Fruit fly (Drosophila melanogaster) whole organism, embryonic: ENCODE measurements around the gene Dbp73D.

Source experiments
- Bgb ChIP-seq: fragments of 200-800 bp; sonication (Bioruptor generic); IDR thresholded peaks from 2 replicates; pipeline ENCODE4 v1.3.6; 2022; ENCODE audit warnings: missing biosample characterization, missing genetic modification characterization; ENCODE audit not compliant: partially characterized antibody
- BtbVII ChIP-seq: fragments of 200-800 bp; sonication (Bioruptor generic); optimal IDR thresholded peaks from 3 replicates; lab custom pipeline; 2017; ENCODE audit warnings: missing biosample characterization, mild to moderate bottlenecking, missing genetic modification characterization
- CG10147 ChIP-seq: fragments of 200-800 bp; sonication (Bioruptor generic); optimal IDR thresholded peaks from 2 replicates; lab custom pipeline; 2019; ENCODE audit warnings: missing biosample characterization, mild to moderate bottlenecking, missing genetic modification characterization, moderate library complexity
- CG10959 ChIP-seq: fragments of 200-800 bp; sonication (Bioruptor generic); IDR thresholded peaks from 2 replicates; pipeline ENCODE4 v1.3.6; 2022; ENCODE audit warnings: missing biosample characterization, missing genetic modification characterization
- CG14667 ChIP-seq: fragments of 200-800 bp; sonication (Bioruptor generic); IDR thresholded peaks from 2 replicates; pipeline ENCODE4 v1.3.6; 2022; ENCODE audit warnings: missing biosample characterization, missing genetic modification characterization
- CG14710 ChIP-seq: fragments of 200-800 bp; sonication (Bioruptor generic); optimal IDR thresholded peaks from 3 replicates; lab custom pipeline; 2019; ENCODE audit warnings: missing biosample characterization, mild to moderate bottlenecking, missing genetic modification characterization, moderate library complexity
- CG14860 ChIP-seq: fragments of 200-800 bp; sonication (Bioruptor generic); IDR thresholded peaks from 3 replicates; pipeline ENCODE4 v1.3.6; 2022; ENCODE audit warnings: missing biosample characterization, missing genetic modification characterization; ENCODE audit not compliant: partially characterized antibody
- CG15601 ChIP-seq: fragments of 200-800 bp; sonication (Bioruptor generic); optimal IDR thresholded peaks from 3 replicates; lab custom pipeline; 2019; ENCODE audit warnings: missing biosample characterization, mild to moderate bottlenecking, missing genetic modification characterization, moderate library complexity
- CG17186 ChIP-seq: fragments of 200-800 bp; sonication (Bioruptor generic); optimal IDR thresholded peaks from 3 replicates; lab custom pipeline; 2017; ENCODE audit warnings: missing biosample characterization, missing genetic modification reagents, missing genetic modification characterization
- CG17359 ChIP-seq: fragments of 200-800 bp; sonication (Bioruptor generic); optimal IDR thresholded peaks from 3 replicates; lab custom pipeline; 2018; ENCODE audit warnings: missing biosample characterization, mild to moderate bottlenecking, missing genetic modification characterization, moderate library complexity
- CG17568 ChIP-seq: fragments of 200-800 bp; sonication (Bioruptor generic); optimal IDR thresholded peaks from 2 replicates; lab custom pipeline; 2018; ENCODE audit warnings: missing biosample characterization, mild to moderate bottlenecking, missing genetic modification characterization, moderate library complexity
- CG31441 ChIP-seq: fragments of 200-800 bp; sonication (Bioruptor generic); IDR thresholded peaks from 2 replicates; pipeline ENCODE4 v1.3.6; 2022; ENCODE audit warnings: missing biosample characterization, missing genetic modification characterization
- CG5245 ChIP-seq: fragments of 200-800 bp; sonication (Bioruptor generic); optimal IDR thresholded peaks from 3 replicates; lab custom pipeline; 2016; ENCODE audit warnings: missing biosample characterization, missing genetic modification characterization
- CG8089 ChIP-seq: fragments of 200-800 bp; sonication (Bioruptor generic); optimal IDR thresholded peaks from 3 replicates; lab custom pipeline; 2016; ENCODE audit warnings: missing biosample characterization, missing genetic modification characterization
- CG8281 ChIP-seq: fragments of 200-800 bp; sonication (Bioruptor generic); optimal IDR thresholded peaks from 2 replicates; lab custom pipeline; 2018; ENCODE audit warnings: missing biosample characterization, mild to moderate bottlenecking, missing genetic modification characterization, moderate library complexity
- CG8290 ChIP-seq, 3 experiments: fragments of 200-800 bp; sonication (Bioruptor generic); optimal IDR thresholded peaks; 2 replicates each; lab custom pipeline; 2016 to 2019; ENCODE audit warnings: missing biosample characterization in 3 of 3, missing genetic modification characterization in 3 of 3, mild to moderate bottlenecking in 2 of 3, moderate library complexity in 1 of 3
- CG9727 ChIP-seq: fragments of 200-800 bp; sonication (Bioruptor generic); optimal IDR thresholded peaks from 3 replicates; lab custom pipeline; 2017; ENCODE audit warnings: missing biosample characterization, mild to moderate bottlenecking, missing genetic modification characterization
- CkIIα-i1 ChIP-seq: fragments of 200-800 bp; sonication (Bioruptor generic); IDR thresholded peaks from 2 replicates; pipeline ENCODE4 v1.3.6; 2022; ENCODE audit warnings: missing biosample characterization, missing genetic modification characterization
- E2f1 ChIP-seq: fragments of 200-800 bp; sonication (Bioruptor generic); IDR thresholded peaks from 2 replicates; pipeline ENCODE4 v1.3.6; 2022; ENCODE audit warnings: missing biosample characterization, missing genetic modification characterization
- Ets97D ChIP-seq: fragments of 200-800 bp; sonication (Bioruptor generic); optimal IDR thresholded peaks from 3 replicates; lab custom pipeline; 2016; ENCODE audit warnings: missing biosample characterization, missing genetic modification characterization
- Fer3 ChIP-seq: fragments of 200-800 bp; sonication (Bioruptor generic); optimal IDR thresholded peaks from 2 replicates; lab custom pipeline; 2018; ENCODE audit warnings: missing biosample characterization, mild to moderate bottlenecking, missing genetic modification characterization, moderate library complexity
- Jarid2 ChIP-seq: fragments of 200-800 bp; sonication (Bioruptor generic); optimal IDR thresholded peaks from 3 replicates; lab custom pipeline; 2017; ENCODE audit warnings: mild to moderate bottlenecking, missing biosample characterization, missing genetic modification reagents, missing genetic modification characterization
- Kr ChIP-seq: fragments of 200-800 bp; sonication (Bioruptor generic); optimal IDR thresholded peaks from 2 replicates; lab custom pipeline; 2017; ENCODE audit warnings: missing biosample characterization, mild to moderate bottlenecking, missing genetic modification characterization
- MTF-1 ChIP-seq: fragments of 200-800 bp; sonication (Bioruptor generic); optimal IDR thresholded peaks from 2 replicates; lab custom pipeline; 2018; ENCODE audit warnings: missing biosample characterization, mild to moderate bottlenecking, missing genetic modification characterization, borderline replicate concordance
- Meics ChIP-seq: fragments of 200-800 bp; sonication (Bioruptor generic); optimal IDR thresholded peaks from 2 replicates; lab custom pipeline; 2017; ENCODE audit warnings: missing biosample characterization, mild to moderate bottlenecking, missing genetic modification characterization
- NFAT ChIP-seq: fragments of 200-800 bp; sonication (Bioruptor generic); IDR thresholded peaks from 2 replicates; pipeline ENCODE4 v1.3.6; 2022; ENCODE audit warnings: missing biosample characterization, missing genetic modification characterization
- TFAM ChIP-seq: fragments of 200-800 bp; sonication (Bioruptor generic); optimal IDR thresholded peaks from 2 replicates; lab custom pipeline; 2017; ENCODE audit warnings: missing biosample characterization, missing genetic modification characterization, inconsistent platforms
- ap ChIP-seq: fragments of 200-800 bp; sonication (Bioruptor generic); IDR thresholded peaks from 2 replicates; pipeline ENCODE4 v1.3.6; 2022; ENCODE audit warnings: missing biosample characterization, missing genetic modification characterization
- chm ChIP-seq: fragments of 200-800 bp; sonication (Bioruptor generic); IDR thresholded peaks from 2 replicates; pipeline ENCODE4 v1.3.6; 2022; ENCODE audit warnings: missing biosample characterization, missing genetic modification characterization
- dimm ChIP-seq: fragments of 200-800 bp; sonication (Bioruptor generic); IDR thresholded peaks from 2 replicates; pipeline ENCODE4 v1.3.6; 2022; ENCODE audit warnings: missing biosample characterization, missing genetic modification characterization
- exex ChIP-seq: fragments of 200-800 bp; sonication (Bioruptor generic); optimal IDR thresholded peaks from 4 replicates; lab custom pipeline; 2018; ENCODE audit warnings: missing biosample characterization, mild to moderate bottlenecking, missing genetic modification characterization, moderate library complexity
- fu2 ChIP-seq: fragments of 200-800 bp; sonication (Bioruptor generic); optimal IDR thresholded peaks from 2 replicates; lab custom pipeline; 2016; ENCODE audit warnings: missing biosample characterization, missing genetic modification characterization
- gce ChIP-seq: fragments of 200-800 bp; sonication (Bioruptor generic); IDR thresholded peaks from 3 replicates; pipeline ENCODE4 v1.3.6; 2022; ENCODE audit warnings: missing biosample characterization, missing genetic modification characterization
- grn ChIP-seq: fragments of 200-800 bp; sonication (Bioruptor generic); optimal IDR thresholded peaks from 3 replicates; lab custom pipeline; 2017; ENCODE audit warnings: missing biosample characterization, missing genetic modification characterization
- gro ChIP-seq: fragments of 200-800 bp; sonication (Bioruptor generic); optimal IDR thresholded peaks from 2 replicates; lab custom pipeline; 2016; ENCODE audit warnings: missing biosample characterization, missing genetic modification characterization
- her ChIP-seq: fragments of 200-800 bp; sonication (Bioruptor generic); optimal IDR thresholded peaks from 2 replicates; lab custom pipeline; 2016; ENCODE audit warnings: missing biosample characterization, missing genetic modification characterization
- ken ChIP-seq: fragments of 200-800 bp; sonication (Bioruptor generic); IDR thresholded peaks from 3 replicates; pipeline ENCODE4 v1.3.6; 2022; ENCODE audit warnings: missing biosample characterization, missing genetic modification characterization
- knrl ChIP-seq: fragments of 200-800 bp; sonication (Bioruptor generic); IDR thresholded peaks from 3 replicates; pipeline ENCODE4 v1.3.6; 2022; ENCODE audit warnings: missing biosample characterization, missing genetic modification characterization; ENCODE audit not compliant: partially characterized antibody
- maf-S ChIP-seq: fragments of 200-800 bp; sonication (Bioruptor generic); optimal IDR thresholded peaks from 2 replicates; lab custom pipeline; 2016; ENCODE audit warnings: missing biosample characterization, missing genetic modification characterization
- pho ChIP-seq: fragments of 200-800 bp; sonication (Bioruptor generic); optimal IDR thresholded peaks from 2 replicates; lab custom pipeline; 2016; ENCODE audit warnings: missing biosample characterization, missing genetic modification characterization
- phol ChIP-seq: fragments of 200-800 bp; sonication (Bioruptor generic); optimal IDR thresholded peaks from 3 replicates; lab custom pipeline; 2018; ENCODE audit warnings: missing biosample characterization, mild to moderate bottlenecking, missing genetic modification characterization, moderate library complexity
- ranshi ChIP-seq: fragments of 200-800 bp; sonication (Bioruptor generic); IDR thresholded peaks from 2 replicates; pipeline ENCODE4 v1.3.6; 2022; ENCODE audit warnings: missing biosample characterization, missing genetic modification characterization
- schlank ChIP-seq: fragments of 200-800 bp; sonication (Bioruptor generic); optimal IDR thresholded peaks from 2 replicates; lab custom pipeline; 2018; ENCODE audit warnings: missing biosample characterization, mild to moderate bottlenecking, missing genetic modification characterization
- sens-2 ChIP-seq: fragments of 200-800 bp; sonication (Bioruptor generic); IDR thresholded peaks from 2 replicates; pipeline ENCODE4 v1.3.6; 2022; ENCODE audit warnings: missing biosample characterization, missing genetic modification characterization
- toy ChIP-seq: fragments of 200-800 bp; sonication (Bioruptor generic); IDR thresholded peaks from 2 replicates; pipeline ENCODE4 v1.3.6; 2022; ENCODE audit warnings: missing biosample characterization, missing genetic modification characterization
- trem ChIP-seq: fragments of 200-800 bp; optimal IDR thresholded peaks from 3 replicates; lab custom pipeline; 2019; ENCODE audit warnings: missing biosample characterization, mild to moderate bottlenecking, missing genetic modification characterization, moderate library complexity
- unpg ChIP-seq: fragments of 200-800 bp; sonication (Bioruptor generic); optimal IDR thresholded peaks from 3 replicates; lab custom pipeline; 2018; ENCODE audit warnings: missing biosample characterization, mild to moderate bottlenecking, missing genetic modification characterization, moderate library complexity
- wek ChIP-seq: fragments of 200-800 bp; sonication (Bioruptor generic); optimal IDR thresholded peaks from 3 replicates; lab custom pipeline; 2018; ENCODE audit warnings: missing biosample characterization, mild to moderate bottlenecking, missing genetic modification characterization, moderate library complexity

Gene Dbp73D

DNA sequence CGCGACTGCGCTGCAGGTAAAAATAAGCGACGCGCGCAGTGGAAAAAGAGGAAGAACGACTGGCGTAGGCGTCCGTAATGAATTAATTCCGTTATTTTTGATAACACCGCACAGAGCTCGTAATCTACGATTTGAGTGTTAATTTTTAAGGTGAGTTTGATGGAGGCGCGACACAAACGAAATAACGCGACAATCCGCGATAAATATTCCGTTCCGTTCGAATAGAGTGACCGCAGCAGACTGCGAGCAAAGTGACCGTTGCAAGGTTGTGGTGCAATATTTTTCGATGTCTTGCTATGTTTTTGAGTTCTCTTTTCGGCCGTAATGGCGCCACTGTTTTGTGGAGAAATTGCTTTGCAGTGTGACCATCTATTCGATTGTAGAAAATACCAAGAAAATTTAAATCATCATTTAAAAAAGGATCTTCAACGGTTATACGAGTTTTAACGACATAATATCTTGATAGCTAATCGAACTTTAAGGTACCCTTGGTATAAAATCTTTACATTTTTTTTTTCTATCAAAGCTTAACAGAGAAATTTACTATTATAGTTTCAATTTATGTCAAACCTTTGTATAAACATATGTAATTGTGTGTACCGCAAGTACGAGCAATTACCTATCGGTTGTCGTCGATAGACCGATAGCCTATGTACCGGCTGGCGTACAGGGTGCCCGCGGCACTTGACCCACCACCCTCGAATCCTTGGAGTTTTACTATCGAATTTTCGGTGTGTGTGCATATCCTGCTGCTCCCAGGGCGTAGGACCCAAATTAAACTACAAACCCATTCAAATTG is 19.0 kb downstream of the Dbp73D start, which contains the start of the genes CG43954, Lasp and Dab (continued):
- peak; percentile 32 for TF ChIP-seq unpg (GFP tag; lab: Kevin White, UChicago)
- peak; percentile 98 for TF ChIP-seq her (GFP tag; lab: Kevin White, UChicago)
- no peak for TF ChIP-seq TFAM
- TF ChIP-seq phol (tag; lab: Kevin White, UChicago) = peak; percentile 35
- no peak for TF ChIP-seq fu2
- TF ChIP-seq CG8290 (GFP tag; optimal IDR thresholded peaks at IDR 0.05; lab: Kevin White, UChicago) = peak; percentile 42
- TF ChIP-seq CG8290 (tag; optimal IDR thresholded peaks at IDR 0.05; lab: Kevin White, UChicago) = peak in 1 of 2 experiments; percentile 91
- peak; percentile 60 for TF ChIP-seq wek
- peak; percentile 2 for TF ChIP-seq Fer3 (tag; lab: Kevin White, UChicago)
- TF ChIP-seq exex (tag; lab: Kevin White, UChicago) = peak; percentile 51
- peak; percentile 85 for TF ChIP-seq MTF-1 (GFP tag; lab: Kevin White, UChicago)
- TF ChIP-seq CG31441 (GFP tag; lab: Robert Waterston, UW) = peak; percentile 49; the same call in 1 of the 2 replicates
- peak; percentile 56 for TF ChIP-seq gro (GFP tag; lab: Kevin White, UChicago)
- no peak; the same call in 2 of the 3 replicates for TF ChIP-seq CG14860
- peak; percentile 52 for TF ChIP-seq BtbVII
- TF ChIP-seq CG17359 (tag; lab: Kevin White, UChicago) = peak; percentile 22
- no peak for TF ChIP-seq CG5245 (GFP tag; lab: Kevin White, UChicago)
- peak; percentile 68 for TF ChIP-seq Bgb (GFP tag; lab: Robert Waterston, UW)
- TF ChIP-seq dimm (GFP tag; lab: Robert Waterston, UW) = no peak
- TF ChIP-seq Ets97D (GFP tag; lab: Kevin White, UChicago) = peak; percentile 82
- peak; percentile 82 for TF ChIP-seq NFAT (GFP tag; lab: Robert Waterston, UW)
- TF ChIP-seq CG10959 (GFP tag; lab: Robert Waterston, UW) = no peak
- TF ChIP-seq ken (GFP tag; lab: Robert Waterston, UW) = peak; percentile 54; the same call in 2 of the 3 replicates
- no peak for TF ChIP-seq CkIIα-i1 (GFP tag; lab: Robert Waterston, UW)
- TF ChIP-seq CG17186 (GFP tag; lab: Kevin White, UChicago) = peak; percentile 59
- no peak for TF ChIP-seq CG14667 (GFP tag; lab: Robert Waterston, UW)
- peak; percentile 38 for TF ChIP-seq CG9727 (GFP tag; lab: Kevin White, UChicago)
- no peak for TF ChIP-seq ranshi (GFP tag; lab: Robert Waterston, UW)
- TF ChIP-seq pho (GFP tag; lab: Kevin White, UChicago) = no peak
- peak; percentile 66 for TF ChIP-seq CG14710
- TF ChIP-seq E2f1 (GFP tag; lab: Robert Waterston, UW) = no peak
- TF ChIP-seq trem (tag; lab: Kevin White, UChicago) = peak; percentile 42
- no peak for TF ChIP-seq maf-S (GFP tag; lab: Kevin White, UChicago)
- TF ChIP-seq grn = peak; percentile 32
- no peak for TF ChIP-seq CG8281
- TF ChIP-seq CG8089 (GFP tag; lab: Kevin White, UChicago) = peak; percentile 25
- peak; percentile 84 for TF ChIP-seq chm (GFP tag; lab: Robert Waterston, UW)
- TF ChIP-seq gce (GFP tag; lab: Robert Waterston, UW) = 0 out of 3 replicates have a peak, but pooled peaks have one; percentile 36
- peak; percentile 93 for TF ChIP-seq Jarid2 (GFP tag; lab: Kevin White, UChicago)
- TF ChIP-seq Kr (GFP tag; lab: Kevin White, UChicago) = no peak
- TF ChIP-seq ap (GFP tag; lab: Robert Waterston, UW) = 0 out of 2 replicates have a peak, but pooled peaks have one; percentile 13
- TF ChIP-seq Meics (GFP tag; lab: Kevin White, UChicago) = peak; percentile 35
- no peak for TF ChIP-seq schlank (tag; lab: Kevin White, UChicago)
- peak; percentile 47; the same call in 2 of the 3 replicates for TF ChIP-seq knrl
- TF ChIP-seq CG17568 = peak; percentile 40
- peak; percentile 3 for TF ChIP-seq CG10147
- no peak for TF ChIP-seq toy (GFP tag; lab: Robert Waterston, UW)
- no peak for TF ChIP-seq sens-2 (GFP tag; lab: Robert Waterston, UW)
- peak; percentile 48 for TF ChIP-seq CG15601
